Fruit fly (Drosophila melanogaster): ENCODE measurements around the gene Rfk.

Gene Rfk

dm6 chr3R:7892246-7893000 is 20.7 kb downstream of the Rfk start (continued):
- TF ChIP-seq CG12659 (GFP tag; optimal IDR thresholded peaks at IDR 0.05) = peak; percentile 44
- peak; percentile 66 for TF ChIP-seq CG18599 (GFP tag; optimal IDR thresholded peaks at IDR 0.05)
- TF ChIP-seq HLH4C (GFP tag; IDR thresholded peaks at IDR 0.05; ENCODE audit: partially characterized antibody) = no peak
- TF ChIP-seq HmgZ (tag; optimal IDR thresholded peaks at IDR 0.05) = peak; percentile 5
- 0 out of 2 replicates have a peak, but pooled peaks have one; percentile 13 for TF ChIP-seq CG11696 (GFP tag; IDR thresholded peaks at IDR 0.05)
- TF ChIP-seq Atf6 (GFP tag; IDR thresholded peaks at IDR 0.05) = peak; percentile 61
- TF ChIP-seq Awh (GFP tag; IDR thresholded peaks at IDR 0.05) = 0 out of 2 replicates have a peak, but pooled peaks have one; percentile 39
- TF ChIP-seq mld (GFP tag; IDR thresholded peaks at IDR 0.05; ENCODE audit: partially characterized antibody) = no peak
- peak; percentile 69; the same call in 1 of the 2 replicates for TF ChIP-seq sob (GFP tag; IDR thresholded peaks at IDR 0.05)
- peak; percentile 72 for TF ChIP-seq NFAT (GFP tag; IDR thresholded peaks at IDR 0.05)
- peak; percentile 23 for TF ChIP-seq CG1603 (tag; optimal IDR thresholded peaks at IDR 0.05)
- TF ChIP-seq jigr1 (GFP tag; IDR thresholded peaks at IDR 0.05) = no peak
- TF ChIP-seq CG12942 (GFP tag; optimal IDR thresholded peaks at IDR 0.05) = no peak
- TF ChIP-seq grau (tag; optimal IDR thresholded peaks at IDR 0.05) = peak; percentile 31
- TF ChIP-seq CG6854 (GFP tag; optimal IDR thresholded peaks at IDR 0.05) = peak; percentile 55
- TF ChIP-seq scrt (GFP tag; optimal IDR thresholded peaks at IDR 0.05) = peak; percentile 22
- no peak for TF ChIP-seq Jarid2 (GFP tag; optimal IDR thresholded peaks at IDR 0.05)
- peak; percentile 1 for TF ChIP-seq CG13424 (tag; optimal IDR thresholded peaks at IDR 0.05)
- TF ChIP-seq Eip74EF (GFP tag; optimal IDR thresholded peaks at IDR 0.05) = peak in 1 of 2 experiments; percentile 53
- TF ChIP-seq nom (GFP tag; optimal IDR thresholded peaks at IDR 0.05) = peak; percentile 76
- TF ChIP-seq zen2 (GFP tag; IDR thresholded peaks at IDR 0.05; ENCODE audit: partially characterized antibody) = no peak
- peak; percentile 56 for TF ChIP-seq D19B (GFP tag; optimal IDR thresholded peaks at IDR 0.05)
- TF ChIP-seq CG31365 (tag; optimal IDR thresholded peaks at IDR 0.05) = no peak
- peak; percentile 24 for TF ChIP-seq CG15269 (tag; optimal IDR thresholded peaks at IDR 0.05)
- 0 out of 2 replicates have a peak, but pooled peaks have one; percentile 16 for TF ChIP-seq CG31441 (GFP tag; IDR thresholded peaks at IDR 0.05)
- TF ChIP-seq CG17361 (GFP tag; IDR thresholded peaks at IDR 0.05) = peak; percentile 57; the same call in 2 of the 3 replicates
- TF ChIP-seq CG6175 (GFP tag; IDR thresholded peaks at IDR 0.05) = peak; percentile 56; the same call in 1 of the 3 replicates
- TF ChIP-seq CG2712 (tag; optimal IDR thresholded peaks at IDR 0.05) = peak; percentile 21
- TF ChIP-seq esg (GFP tag; conservative IDR thresholded peaks at IDR 0.05) = peak; percentile 15; the same call in 1 of the 2 replicates
- TF ChIP-seq wek (GFP tag; optimal IDR thresholded peaks at IDR 0.05) = peak; percentile 3
- peak; percentile 28 for TF ChIP-seq CG8924 (tag; optimal IDR thresholded peaks at IDR 0.05)
- no peak for TF ChIP-seq CG18262 (tag; optimal IDR thresholded peaks at IDR 0.05)
- TF ChIP-seq zfh2 (GFP tag; optimal IDR thresholded peaks at IDR 0.05) = peak; percentile 47
- TF ChIP-seq odd (GFP tag; optimal IDR thresholded peaks at IDR 0.05) = peak; percentile 36
- TF ChIP-seq crp (GFP tag; optimal IDR thresholded peaks at IDR 0.05) = no peak
- TF ChIP-seq ham (GFP tag; IDR thresholded peaks at IDR 0.05) = no peak
- TF ChIP-seq cato (GFP tag; optimal IDR thresholded peaks at IDR 0.05; ENCODE audit: borderline replicate concordance) = no peak

dm6 chr3R:7891031-7891430 is 22.1 kb downstream of the Rfk start, which contains the start of gene wtrw:
TSS of gene wtrw (plus strand) at chr3R:7891331.
- TF ChIP-seq CG10565 (GFP tag; optimal IDR thresholded peaks at IDR 0.05) (no peak), NfI (GFP tag; optimal IDR thresholded peaks at IDR 0.05) (no peak), inv (GFP tag; IDR thresholded peaks at IDR 0.05; ENCODE audit: partially characterized antibody) (no peak)
